Fruit fly (Drosophila melanogaster) whole organism, adult: ENCODE data around the gene CG4438.

ENCODE experiments used
- CG11617 ChIP-seq: fragments of 200-800 bp; sonication (Bioruptor generic); optimal IDR thresholded peaks from 2 replicates; lab custom pipeline; 2017; ENCODE audit warnings: mild to moderate bottlenecking, missing biosample characterization, missing genetic modification reagents, missing genetic modification characterization
- CG14711 ChIP-seq: fragments of 200-800 bp; sonication (Bioruptor generic); optimal IDR thresholded peaks from 2 replicates; lab custom pipeline; 2018; ENCODE audit warnings: missing biosample characterization, mild to moderate bottlenecking, missing genetic modification characterization, moderate library complexity
- CG33017 ChIP-seq: fragments of 200-800 bp; sonication (Bioruptor generic); optimal IDR thresholded peaks from 2 replicates; lab custom pipeline; 2018; ENCODE audit warnings: missing biosample characterization, mild to moderate bottlenecking, missing genetic modification characterization, moderate library complexity
- CG5204 ChIP-seq: fragments of 200-800 bp; sonication (Bioruptor generic); optimal IDR thresholded peaks from 2 replicates; lab custom pipeline; 2016; ENCODE audit warnings: missing biosample characterization, missing genetic modification characterization
- CG7101 ChIP-seq: fragments of 200-800 bp; sonication (Bioruptor generic); optimal IDR thresholded peaks from 2 replicates; lab custom pipeline; 2018; ENCODE audit warnings: missing biosample characterization, mild to moderate bottlenecking, missing genetic modification characterization, moderate library complexity
- bab1 ChIP-seq: fragments of 200-800 bp; sonication (Bioruptor generic); optimal IDR thresholded peaks from 3 replicates; lab custom pipeline; 2019; ENCODE audit warnings: missing biosample characterization, mild to moderate bottlenecking, missing genetic modification characterization, moderate library complexity
- kay ChIP-seq: fragments of 200-800 bp; sonication (Bioruptor generic); peaks from one replicate; lab custom pipeline; 2016; ENCODE audit warnings: missing biosample characterization, missing genetic modification characterization, borderline replicate concordance
- toe ChIP-seq: fragments of 200-800 bp; sonication (Bioruptor generic); optimal IDR thresholded peaks from 2 replicates; lab custom pipeline; 2016; ENCODE audit warnings: missing biosample characterization, missing genetic modification characterization

dm6 chr2L:9388924-9389765 is 8.6 kb downstream of the CG4438 start:
- TF ChIP-seq CG11617 (GFP tag; lab: Kevin White, UChicago) (no peak), CG7101 (tag; lab: Kevin White, UChicago) (no peak), CG33017 (tag; lab: Kevin White, UChicago) (no peak), CG14711 (tag; lab: Kevin White, UChicago) (no peak), kay (peak; percentile 58), bab1 (GFP tag; lab: Kevin White, UChicago) (no peak), CG5204 (GFP tag; lab: Kevin White, UChicago) (no peak), toe (no peak)
